Fruit fly (Drosophila melanogaster) S2 (cell line): ENCODE measurements around the gene CG31496.

Experiments used
- CG8478 ChIP-seq: fragments of >200 bp; optimal IDR thresholded peaks from 2 replicates; lab custom pipeline; 2018
- CTCF ChIP-seq, 2 experiments: fragments of >200 bp; optimal IDR thresholded peaks; 2 replicates each; lab custom pipeline; 2018

Gene CG31496

dm6 chr3R:7364573-7364972 lies 19.7 kb downstream of the CG31496 start, which contains the start of gene Mst84Dc:
Gene Mst84Dc (minus strand): TSS chr3R:7364673.
- TF ChIP-seq CTCF (optimal IDR thresholded peaks at IDR 0.05; lab: Kevin White, UChicago) (no peak), CG8478 (lab: Kevin White, UChicago) (no peak)

DNA sequence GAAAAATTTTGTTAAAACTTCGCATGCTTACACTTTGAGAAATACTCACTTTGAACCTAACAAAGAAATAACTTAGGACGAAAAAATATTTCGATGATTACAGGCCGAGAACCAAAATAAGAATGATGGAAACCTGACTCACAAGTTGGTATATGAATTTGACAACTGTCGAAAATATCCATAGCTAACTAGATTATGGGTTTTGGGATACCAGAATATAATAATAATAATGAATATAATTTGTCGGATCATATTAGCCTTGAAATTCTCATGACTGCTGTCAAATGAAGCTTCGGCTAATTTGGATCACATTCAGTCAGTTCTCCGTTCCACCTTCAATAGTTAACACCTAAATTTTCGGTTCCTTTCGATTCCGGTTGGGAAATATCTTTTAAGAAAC lies 20.7 kb downstream of the CG31496 start, which contains the start of the genes Mst84Db and Mst84Da:
TSS of gene Mst84Db (minus strand) at position 101 of the 400 bp plus-strand sequence.
TSS of gene Mst84Da (plus strand) at position 324 of the 400 bp plus-strand sequence.
- TF ChIP-seq CG8478 (lab: Kevin White, UChicago) (no peak), CTCF (optimal IDR thresholded peaks at IDR 0.05; lab: Kevin White, UChicago) (no peak)

DNA sequence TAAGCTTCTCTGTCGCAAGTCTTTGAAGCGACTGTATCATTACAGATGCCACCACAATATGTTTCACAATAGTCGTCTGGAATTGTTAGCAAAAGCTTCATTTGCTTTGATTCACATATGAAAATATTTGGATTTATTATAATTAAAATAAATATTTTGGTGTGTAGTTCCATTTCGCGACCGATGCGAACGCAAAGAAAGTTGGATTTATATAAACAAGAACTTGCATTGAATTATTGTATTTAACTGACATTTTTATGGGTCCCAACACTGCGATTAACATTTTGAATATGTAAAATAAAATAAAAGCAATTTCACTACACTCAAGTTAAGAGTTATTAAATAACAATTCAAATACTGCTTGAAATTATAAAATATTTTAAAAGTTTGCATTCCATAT lies 24.3 kb downstream of the CG31496 start, which contains the start of gene MstProx:
TSS of gene MstProx (minus strand) at position 101 of the 400 bp plus-strand sequence.
- no peak for TF ChIP-seq CTCF (optimal IDR thresholded peaks at IDR 0.05; lab: Kevin White, UChicago)
- TF ChIP-seq CG8478 (lab: Kevin White, UChicago), result no peak

DNA sequence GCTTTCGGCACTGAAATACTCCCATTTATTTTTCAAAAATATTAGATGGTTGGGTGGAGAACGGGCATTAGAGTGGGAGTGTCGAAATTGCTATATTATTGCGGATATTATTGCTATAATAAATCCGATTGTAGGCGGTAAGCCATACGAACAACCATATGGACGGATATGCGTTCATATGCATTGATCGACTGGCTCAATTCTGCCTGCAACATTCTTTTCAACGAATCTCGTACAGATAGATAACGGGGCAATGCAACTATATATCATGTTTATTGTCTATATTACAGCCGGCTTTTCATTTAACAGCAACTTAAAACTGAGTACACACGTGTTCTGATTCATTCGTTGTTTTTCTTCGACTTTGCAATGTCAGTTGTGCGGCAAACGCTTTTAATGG lies 46.2 kb downstream of the CG31496 start, which contains the start of gene CG42650:
TSS of gene CG42650 (plus strand) at position 301 of the 400 bp plus-strand sequence.
- TF ChIP-seq CTCF (optimal IDR thresholded peaks at IDR 0.05; lab: Kevin White, UChicago) (no peak), CG8478 (lab: Kevin White, UChicago) (no peak)

DNA sequence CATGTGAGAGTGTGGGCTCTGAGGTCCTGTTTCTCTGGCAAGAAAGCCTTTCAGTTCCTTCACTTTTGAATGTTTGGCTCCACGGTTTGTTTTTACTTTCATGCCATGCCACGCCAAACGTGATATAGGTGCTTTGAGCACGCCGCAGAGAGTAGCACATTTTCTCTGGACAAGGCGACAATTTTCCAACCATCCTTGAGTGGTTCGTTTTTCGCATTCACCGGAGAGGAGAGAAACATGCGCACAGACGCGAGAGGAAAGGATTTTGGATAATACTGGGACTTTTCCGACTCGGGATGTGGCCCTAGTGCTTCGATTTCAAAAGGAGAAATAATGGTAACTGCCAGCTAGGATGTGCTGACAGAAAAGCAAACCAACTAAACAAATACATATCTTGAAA lies 49.2 kb downstream of the CG31496 start:
- no peak for TF ChIP-seq CG8478 (lab: Kevin White, UChicago)
- no peak for TF ChIP-seq CTCF (optimal IDR thresholded peaks at IDR 0.05; lab: Kevin White, UChicago)
